Fruit fly (Drosophila melanogaster) whole organism, embryonic: Measurements from ENCODE around the gene CG7781.

ENCODE experiments used
- Bgb ChIP-seq: fragments of 200-800 bp; sonication (Bioruptor generic); IDR thresholded peaks from 2 replicates; pipeline ENCODE4 v1.3.6; 2022; ENCODE audit warnings: missing biosample characterization, missing genetic modification characterization; ENCODE audit not compliant: partially characterized antibody
- Blimp-1 ChIP-seq: fragments of 200-800 bp; sonication (Bioruptor generic); optimal IDR thresholded peaks from 3 replicates; lab custom pipeline; 2018; ENCODE audit warnings: missing biosample characterization, missing genetic modification characterization, mild to moderate bottlenecking, moderate library complexity, missing genetic modification reagents
- CG10321 ChIP-seq: fragments of 200-800 bp; sonication (Bioruptor generic); IDR thresholded peaks from 2 replicates; pipeline ENCODE4 v1.3.6; 2022; ENCODE audit warnings: missing biosample characterization, missing genetic modification characterization
- CG10462 ChIP-seq: fragments of 200-800 bp; sonication (Bioruptor generic); optimal IDR thresholded peaks from 2 replicates; lab custom pipeline; 2016; ENCODE audit warnings: missing biosample characterization, missing genetic modification characterization
- CG10654 ChIP-seq: fragments of 200-800 bp; sonication (Bioruptor generic); optimal IDR thresholded peaks from 2 replicates; lab custom pipeline; 2016; ENCODE audit warnings: missing biosample characterization, missing genetic modification characterization
- CG12071 ChIP-seq: fragments of 200-800 bp; sonication (Bioruptor generic); optimal IDR thresholded peaks from 3 replicates; lab custom pipeline; 2018; ENCODE audit warnings: missing biosample characterization, mild to moderate bottlenecking, missing genetic modification characterization
- CG1603 ChIP-seq: fragments of 200-800 bp; sonication (Bioruptor generic); optimal IDR thresholded peaks from 2 replicates; lab custom pipeline; 2019; ENCODE audit warnings: missing biosample characterization, mild to moderate bottlenecking, missing genetic modification characterization, moderate library complexity
- CG2120 ChIP-seq: fragments of 200-800 bp; sonication (Bioruptor generic); optimal IDR thresholded peaks from 3 replicates; lab custom pipeline; 2016; ENCODE audit warnings: missing biosample characterization, missing genetic modification characterization
- CG2129 ChIP-seq: fragments of 200-800 bp; sonication (Bioruptor generic); IDR thresholded peaks from 2 replicates; pipeline ENCODE4 v1.3.6; 2022; ENCODE audit warnings: missing biosample characterization, missing genetic modification characterization; ENCODE audit not compliant: partially characterized antibody
- CG2199 ChIP-seq: fragments of 200-800 bp; sonication (Bioruptor generic); IDR thresholded peaks from 3 replicates; pipeline ENCODE4 v1.3.6; 2022; ENCODE audit warnings: missing biosample characterization, missing genetic modification characterization
- CG3995 ChIP-seq: fragments of 200-800 bp; sonication (Bioruptor generic); optimal IDR thresholded peaks from 3 replicates; lab custom pipeline; 2016; ENCODE audit warnings: missing biosample characterization, missing genetic modification characterization
- CG4360 ChIP-seq: fragments of 200-800 bp; sonication (Bioruptor generic); IDR thresholded peaks from 2 replicates; pipeline ENCODE4 v1.3.6; 2022; ENCODE audit warnings: missing biosample characterization, missing genetic modification characterization
- CG4404 ChIP-seq: fragments of 200-800 bp; sonication (Bioruptor generic); IDR thresholded peaks from 2 replicates; pipeline ENCODE4 v1.3.6; 2022; ENCODE audit warnings: missing biosample characterization, missing genetic modification characterization
- CG4617 ChIP-seq: fragments of 200-800 bp; sonication (Bioruptor generic); optimal IDR thresholded peaks from 3 replicates; lab custom pipeline; 2016; ENCODE audit warnings: missing biosample characterization, missing genetic modification characterization, borderline replicate concordance
- CG5245 ChIP-seq: fragments of 200-800 bp; sonication (Bioruptor generic); optimal IDR thresholded peaks from 3 replicates; lab custom pipeline; 2016; ENCODE audit warnings: missing biosample characterization, missing genetic modification characterization
- CG6683 ChIP-seq: fragments of 200-800 bp; sonication (Bioruptor generic); optimal IDR thresholded peaks from 2 replicates; lab custom pipeline; 2017; ENCODE audit warnings: missing biosample characterization, mild to moderate bottlenecking, missing genetic modification characterization, missing genetic modification reagents
- CG7372 ChIP-seq: fragments of 200-800 bp; sonication (Bioruptor generic); IDR thresholded peaks from 2 replicates; pipeline ENCODE4 v1.3.6; 2022; ENCODE audit warnings: missing biosample characterization, missing genetic modification characterization
- CG7963 ChIP-seq: fragments of 200-800 bp; sonication (Bioruptor generic); IDR thresholded peaks from 3 replicates; pipeline ENCODE4 v1.3.6; 2022; ENCODE audit warnings: missing biosample characterization, missing genetic modification characterization; ENCODE audit not compliant: partially characterized antibody
- CG8089 ChIP-seq: fragments of 200-800 bp; sonication (Bioruptor generic); optimal IDR thresholded peaks from 3 replicates; lab custom pipeline; 2016; ENCODE audit warnings: missing biosample characterization, missing genetic modification characterization
- CG8281 ChIP-seq: fragments of 200-800 bp; sonication (Bioruptor generic); optimal IDR thresholded peaks from 2 replicates; lab custom pipeline; 2018; ENCODE audit warnings: missing biosample characterization, mild to moderate bottlenecking, missing genetic modification characterization, moderate library complexity
- CoRest ChIP-seq: fragments of 200-800 bp; sonication (Bioruptor generic); optimal IDR thresholded peaks from 3 replicates; lab custom pipeline; 2018; ENCODE audit warnings: missing biosample characterization, mild to moderate bottlenecking, missing genetic modification characterization, moderate library complexity
- Hey ChIP-seq: fragments of 200-800 bp; sonication (Bioruptor generic); optimal IDR thresholded peaks from 3 replicates; lab custom pipeline; 2018; ENCODE audit warnings: missing biosample characterization, mild to moderate bottlenecking, missing genetic modification characterization
- MTF-1 ChIP-seq: fragments of 200-800 bp; sonication (Bioruptor generic); optimal IDR thresholded peaks from 2 replicates; lab custom pipeline; 2018; ENCODE audit warnings: missing biosample characterization, mild to moderate bottlenecking, missing genetic modification characterization, borderline replicate concordance
- Max ChIP-seq: fragments of 200-800 bp; sonication (Bioruptor generic); optimal IDR thresholded peaks from 2 replicates; lab custom pipeline; 2016; ENCODE audit warnings: missing biosample characterization, mild to moderate bottlenecking, missing genetic modification characterization
- Med ChIP-seq: fragments of 200-800 bp; sonication (Bioruptor generic); peaks from one replicate; lab custom pipeline; 2016; ENCODE audit warnings: missing biosample characterization, missing genetic modification characterization, mild to moderate bottlenecking, inconsistent platforms, moderate library complexity
- Myb ChIP-seq: fragments of 200-800 bp; sonication (Bioruptor generic); optimal IDR thresholded peaks from 2 replicates; lab custom pipeline; 2016; ENCODE audit warnings: missing biosample characterization, missing genetic modification characterization
- Nf-YB ChIP-seq: fragments of 200-800 bp; sonication (Bioruptor generic); optimal IDR thresholded peaks from 3 replicates; lab custom pipeline; 2019; ENCODE audit warnings: missing biosample characterization, mild to moderate bottlenecking, missing genetic modification characterization, moderate library complexity
- Trl ChIP-seq, 3 experiments: fragments of >200 bp in 2 of 3; fragments of 200-800 bp in 1 of 3; sonication (Bioruptor generic) in 1 of 3; optimal IDR thresholded peaks; 2 replicates in 1 of 3; 3 replicates in 2 of 3; lab custom pipeline; 2016 to 2017; ENCODE audit warnings: missing biosample characterization in 1 of 3, missing genetic modification characterization in 1 of 3
- Usf ChIP-seq: fragments of 200-800 bp; sonication (Bioruptor generic); optimal IDR thresholded peaks from 2 replicates; lab custom pipeline; 2017; ENCODE audit warnings: missing genotype, missing biosample characterization, missing genetic modification characterization
- bcd ChIP-seq: fragments of 200-800 bp; sonication (Bioruptor generic); optimal IDR thresholded peaks from 2 replicates; lab custom pipeline; 2017; ENCODE audit warnings: missing biosample characterization, mild to moderate bottlenecking, missing genetic modification characterization
- br ChIP-seq: fragments of >200 bp; optimal IDR thresholded peaks from 2 replicates; lab custom pipeline; 2017
- cg ChIP-seq: fragments of 200-800 bp; sonication (Bioruptor generic); optimal IDR thresholded peaks from 3 replicates; lab custom pipeline; 2019; ENCODE audit warnings: missing biosample characterization, mild to moderate bottlenecking, missing genetic modification characterization, moderate library complexity
- chinmo ChIP-seq: fragments of 200-800 bp; sonication (Bioruptor generic); IDR thresholded peaks from 4 replicates; pipeline ENCODE4 v1.3.6; 2022; ENCODE audit warnings: missing biosample characterization, missing genetic modification characterization; ENCODE audit not compliant: partially characterized antibody
- dmrt11E ChIP-seq: fragments of 200-800 bp; sonication (Bioruptor generic); optimal IDR thresholded peaks from 3 replicates; lab custom pipeline; 2018; ENCODE audit warnings: missing biosample characterization, mild to moderate bottlenecking, missing genetic modification characterization, moderate library complexity
- eyg ChIP-seq: fragments of 200-800 bp; sonication (Bioruptor generic); optimal IDR thresholded peaks from 3 replicates; lab custom pipeline; 2016; ENCODE audit warnings: missing biosample characterization, missing genetic modification characterization
- gro ChIP-seq: fragments of 200-800 bp; sonication (Bioruptor generic); optimal IDR thresholded peaks from 2 replicates; lab custom pipeline; 2016; ENCODE audit warnings: missing biosample characterization, missing genetic modification characterization
- kah ChIP-seq: fragments of 200-800 bp; sonication (Bioruptor generic); optimal IDR thresholded peaks from 2 replicates; lab custom pipeline; 2018; ENCODE audit warnings: missing biosample characterization, mild to moderate bottlenecking, missing genetic modification characterization
- pan ChIP-seq, 4 experiments: fragments of >200 bp in 3 of 4; fragments of 200-800 bp in 1 of 4; sonication (Bioruptor generic) in 1 of 4; optimal IDR thresholded peaks in 3 of 4; IDR thresholded peaks in 1 of 4; 2 replicates each; pipeline versions ENCODE4 v1.3.6 to Lab custom; 2017 to 2022; ENCODE audit warnings: missing biosample characterization in 2 of 4, missing genetic modification characterization in 2 of 4, mixed read lengths in 1 of 4
- peb ChIP-seq: fragments of 200-800 bp; sonication (Bioruptor generic); IDR thresholded peaks from 2 replicates; pipeline ENCODE4 v1.3.6; 2022; ENCODE audit warnings: missing biosample characterization, missing genetic modification characterization
- sens ChIP-seq: fragments of 200-800 bp; sonication (Bioruptor generic); peaks from one replicate; lab custom pipeline; 2016; ENCODE audit warnings: missing biosample characterization, missing genetic modification characterization
- sens-2 ChIP-seq: fragments of 200-800 bp; sonication (Bioruptor generic); IDR thresholded peaks from 2 replicates; pipeline ENCODE4 v1.3.6; 2022; ENCODE audit warnings: missing biosample characterization, missing genetic modification characterization
- sqz ChIP-seq: fragments of 200-800 bp; sonication (Bioruptor generic); optimal IDR thresholded peaks from 3 replicates; lab custom pipeline; 2018; ENCODE audit warnings: missing biosample characterization, mild to moderate bottlenecking, missing genetic modification characterization
- ssp ChIP-seq: fragments of 200-800 bp; sonication (Bioruptor generic); IDR thresholded peaks from 2 replicates; pipeline ENCODE4 v1.3.6; 2022; ENCODE audit warnings: missing biosample characterization, missing genetic modification characterization
- stwl ChIP-seq: fragments of 200-800 bp; sonication (Bioruptor generic); optimal IDR thresholded peaks from 3 replicates; lab custom pipeline; 2018; ENCODE audit warnings: missing biosample characterization, mild to moderate bottlenecking, missing genetic modification characterization, moderate library complexity
- trem ChIP-seq: fragments of 200-800 bp; optimal IDR thresholded peaks from 3 replicates; lab custom pipeline; 2019; ENCODE audit warnings: missing biosample characterization, mild to moderate bottlenecking, missing genetic modification characterization, moderate library complexity
- unc-4 ChIP-seq: fragments of 200-800 bp; sonication (Bioruptor generic); IDR thresholded peaks from 2 replicates; pipeline ENCODE4 v1.3.6; 2022; ENCODE audit warnings: missing biosample characterization, missing genetic modification characterization; ENCODE audit not compliant: partially characterized antibody
- usp ChIP-seq: fragments of >200 bp; optimal IDR thresholded peaks from 2 replicates; lab custom pipeline; 2017; ENCODE audit warnings: missing biosample characterization, missing genetic modification characterization

CG7781 gene

DNA sequence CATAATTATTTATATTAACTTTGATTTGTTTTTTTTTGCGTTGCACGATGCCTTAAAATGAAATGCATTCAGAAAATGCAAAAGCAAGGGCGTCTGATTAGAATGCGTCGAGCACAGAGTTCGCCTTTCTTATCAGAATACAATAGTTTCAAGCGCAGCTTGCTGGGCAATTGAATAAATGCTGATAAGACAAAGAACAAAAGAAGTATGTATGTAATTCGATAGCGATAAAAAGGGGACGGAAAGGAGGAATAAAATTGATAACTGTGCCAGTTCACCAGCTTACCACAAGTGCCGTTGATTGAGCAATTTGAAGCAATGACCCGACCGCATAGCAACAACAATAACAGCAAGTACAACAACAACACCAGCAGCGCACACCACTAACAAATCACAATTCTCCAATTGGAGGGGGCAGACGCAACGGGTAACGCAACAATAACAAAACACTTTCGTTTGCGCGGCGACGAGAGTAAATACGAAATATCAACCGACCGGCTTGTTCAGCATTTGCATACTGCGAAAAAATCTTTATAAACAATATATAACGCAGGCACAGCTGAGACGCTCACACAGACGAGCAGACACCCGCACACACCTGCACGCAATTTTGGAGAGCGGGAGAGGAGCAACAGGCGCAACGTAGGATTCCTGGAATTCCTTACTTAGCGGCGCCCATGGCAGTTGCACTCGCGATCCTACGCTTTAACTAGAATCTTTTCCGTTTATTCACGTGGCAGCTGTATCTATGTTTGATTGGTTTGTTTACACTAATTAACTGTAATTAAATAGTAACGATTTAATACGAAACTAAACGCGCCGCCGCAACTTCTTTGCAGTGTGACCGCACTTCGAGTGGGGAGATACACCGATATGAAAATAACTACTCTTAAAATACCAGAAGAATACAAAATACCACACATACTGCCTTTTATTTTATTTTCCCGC is 24.7 kb downstream of the CG7781 start, which contains the start of gene Btk (continued):
- no peak for TF ChIP-seq CG5245 (GFP tag; lab: Kevin White, UChicago)
- TF ChIP-seq eyg (GFP tag; lab: Kevin White, UChicago) = no peak
- TF ChIP-seq CG8281 (tag; lab: Kevin White, UChicago) = no peak
- peak; percentile 50 for TF ChIP-seq Med (GFP tag; lab: Kevin White, UChicago)
- no peak for TF ChIP-seq Bgb (GFP tag; lab: Robert Waterston, UW)
- no peak for TF ChIP-seq pan (optimal IDR thresholded peaks at IDR 0.05; lab: Kevin White, UChicago)
- no peak for TF ChIP-seq pan (GFP tag; optimal IDR thresholded peaks at IDR 0.05 in 1 of 2, IDR thresholded peaks at IDR 0.05 in 1 of 2)
- TF ChIP-seq kah (GFP tag; lab: Kevin White, UChicago) = peak; percentile 56
- TF ChIP-seq unc-4 (GFP tag; lab: Robert Waterston, UW) = 0 out of 2 replicates have a peak, but pooled peaks have one; percentile 19
- TF ChIP-seq Usf = no peak
- no peak for TF ChIP-seq CG10654 (GFP tag; lab: Kevin White, UChicago)
- no peak for TF ChIP-seq gro (GFP tag; lab: Kevin White, UChicago)
- peak; percentile 67 for TF ChIP-seq cg
- peak; percentile 37 for TF ChIP-seq CG1603
- TF ChIP-seq sqz (GFP tag; lab: Kevin White, UChicago) = no peak
- TF ChIP-seq Blimp-1 (GFP tag; lab: Kevin White, UChicago) = peak; percentile 49
- peak; percentile 77 for TF ChIP-seq sens (GFP tag; lab: Kevin White, UChicago)
- TF ChIP-seq Trl (optimal IDR thresholded peaks at IDR 0.05; lab: Kevin White, UChicago) = peak; percentile 34 to 35
- TF ChIP-seq Trl (GFP tag; optimal IDR thresholded peaks at IDR 0.05; lab: Kevin White, UChicago) = no peak
- TF ChIP-seq CoRest = peak; percentile 27
- no peak for TF ChIP-seq CG10462 (GFP tag; lab: Kevin White, UChicago)
- TF ChIP-seq CG2120 (GFP tag; lab: Kevin White, UChicago) = no peak
- no peak for TF ChIP-seq CG7963 (GFP tag; lab: Robert Waterston, UW)
- TF ChIP-seq Max (GFP tag; lab: Kevin White, UChicago) = no peak
- TF ChIP-seq br (lab: Kevin White, UChicago) = no peak
- TF ChIP-seq CG3995 (GFP tag; lab: Kevin White, UChicago) = peak; percentile 55
- TF ChIP-seq chinmo = peak; percentile 89; the same call in 3 of the 4 replicates
- no peak for TF ChIP-seq CG4617 (GFP tag; lab: Kevin White, UChicago)
- TF ChIP-seq CG7372 (GFP tag; lab: Robert Waterston, UW) = no peak
- TF ChIP-seq trem (tag; lab: Kevin White, UChicago) = peak; percentile 28
- TF ChIP-seq CG2129 (GFP tag; lab: Robert Waterston, UW) = no peak
- TF ChIP-seq MTF-1 (GFP tag; lab: Kevin White, UChicago) = no peak
- no peak for TF ChIP-seq sens-2 (GFP tag; lab: Robert Waterston, UW)
- TF ChIP-seq CG4360 (GFP tag; lab: Robert Waterston, UW) = peak; percentile 96
- no peak for TF ChIP-seq usp (GFP tag; lab: Kevin White, UChicago)
- TF ChIP-seq ssp = no peak
- TF ChIP-seq CG4404 (GFP tag; lab: Robert Waterston, UW) = no peak
- TF ChIP-seq CG12071 (GFP tag; lab: Kevin White, UChicago) = no peak
- TF ChIP-seq CG10321 (GFP tag; lab: Robert Waterston, UW) = peak; percentile 22; the same call in 1 of the 2 replicates
- TF ChIP-seq stwl (tag; lab: Kevin White, UChicago) = peak; percentile 31
- TF ChIP-seq CG2199 = no peak
- TF ChIP-seq peb = no peak
- TF ChIP-seq Nf-YB (GFP tag; lab: Kevin White, UChicago) = no peak
- no peak for TF ChIP-seq bcd
- no peak for TF ChIP-seq CG6683
- no peak for TF ChIP-seq dmrt11E (tag; lab: Kevin White, UChicago)
- no peak for TF ChIP-seq CG8089 (GFP tag; lab: Kevin White, UChicago)
- TF ChIP-seq Myb = peak; percentile 55
- no peak for TF ChIP-seq Hey (tag; lab: Kevin White, UChicago)
